Fruit fly (Drosophila melanogaster): ENCODE data around the gene CG8851.

The CG8851 gene

DNA sequence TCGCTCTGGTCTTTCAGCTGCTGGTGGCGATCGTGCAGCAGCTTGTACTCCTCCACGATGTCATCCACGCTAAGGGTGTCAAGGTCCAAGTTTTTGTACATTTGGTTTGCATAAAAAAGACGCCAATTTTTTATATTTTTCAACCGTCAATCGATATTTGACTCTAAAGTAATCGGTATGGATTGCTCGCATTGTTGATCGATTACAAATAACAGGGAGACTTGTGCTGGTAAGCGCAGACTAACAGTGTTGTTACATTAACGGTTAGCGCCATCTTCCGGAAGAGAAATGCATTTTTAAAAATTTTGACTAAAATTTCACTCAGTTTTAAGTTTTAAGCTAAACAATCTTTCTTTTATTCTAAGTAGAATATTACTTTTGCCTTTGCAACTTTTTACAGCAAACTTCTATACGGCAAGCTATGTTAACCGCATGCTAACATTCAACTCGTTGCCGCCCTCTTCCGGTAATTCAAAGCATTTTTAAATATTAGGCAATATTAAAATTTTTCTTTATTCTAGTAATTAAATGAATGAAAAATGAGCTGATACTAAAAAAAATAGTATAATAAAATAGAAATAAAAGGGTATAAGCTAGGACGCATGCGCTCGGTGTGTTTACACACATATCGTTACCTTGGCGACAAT is 10.8 kb downstream of the CG8851 start, which contains the start of the genes Spindly and IFT57:
Spindly (minus strand) TSS at position 132 of the 647 bp plus-strand sequence.
IFT57 (plus strand) TSS at position 604 of the 647 bp plus-strand sequence.
- TF ChIP-seq CG15710 (tag; optimal IDR thresholded peaks at IDR 0.05) (no peak), CG14655 (GFP tag; optimal IDR thresholded peaks at IDR 0.05) (no peak), CG10348 (GFP tag; IDR thresholded peaks at IDR 0.05) (no peak), CG9948 (tag; optimal IDR thresholded peaks at IDR 0.05) (no peak), Ets98B (GFP tag; IDR thresholded peaks at IDR 0.05) (no peak), CG12605 (GFP tag; IDR thresholded peaks at IDR 0.05) (no peak), EcR (GFP tag; optimal IDR thresholded peaks at IDR 0.05) (no peak), rn (GFP tag; IDR thresholded peaks at IDR 0.05) (no peak), Snoo (tag; optimal IDR thresholded peaks at IDR 0.05) (no peak), CG8301 (tag; optimal IDR thresholded peaks at IDR 0.05) (no peak), Pif1B (GFP tag; optimal IDR thresholded peaks at IDR 0.05) (no peak), D1 (tag; optimal IDR thresholded peaks at IDR 0.05) (no peak), CG34367 (tag; optimal IDR thresholded peaks at IDR 0.05) (no peak), CG4496 (GFP tag; IDR thresholded peaks at IDR 0.05) (no peak), Pif1A (GFP tag; optimal IDR thresholded peaks at IDR 0.05) (no peak), CG17806 (tag; optimal IDR thresholded peaks at IDR 0.05) (no peak), CG8159 (tag; optimal IDR thresholded peaks at IDR 0.05) (no peak), fd96Ca (GFP tag; IDR thresholded peaks at IDR 0.05) (no peak), CG13204 (GFP tag; optimal IDR thresholded peaks at IDR 0.05) (no peak)

- TF ChIP-seq CG15710 (tag; optimal IDR thresholded peaks at IDR 0.05) = peak; percentile 21
- no peak for TF ChIP-seq CG32121 (GFP tag; IDR thresholded peaks at IDR 0.05)
- TF ChIP-seq D1 (tag; optimal IDR thresholded peaks at IDR 0.05) = no peak
- peak; percentile 44 for TF ChIP-seq CG14655 (GFP tag; optimal IDR thresholded peaks at IDR 0.05)
- TF ChIP-seq CG9948 (tag; optimal IDR thresholded peaks at IDR 0.05) = peak; percentile 29
- 0 out of 2 replicates have a peak, but pooled peaks have one; percentile 15 for TF ChIP-seq CG12605 (GFP tag; IDR thresholded peaks at IDR 0.05)
- peak; percentile 61; the same call in 2 of the 3 replicates for TF ChIP-seq fd96Ca (GFP tag; IDR thresholded peaks at IDR 0.05)
- no peak for TF ChIP-seq CG10348 (GFP tag; IDR thresholded peaks at IDR 0.05)
- no peak for TF ChIP-seq rn (GFP tag; IDR thresholded peaks at IDR 0.05)
- TF ChIP-seq CG34367 (tag; optimal IDR thresholded peaks at IDR 0.05) = peak; percentile 23
- no peak for TF ChIP-seq Pif1B (GFP tag; optimal IDR thresholded peaks at IDR 0.05)
- TF ChIP-seq EcR (GFP tag; optimal IDR thresholded peaks at IDR 0.05) = no peak
- TF ChIP-seq CG8159 (tag; optimal IDR thresholded peaks at IDR 0.05) = peak; percentile 41
- peak; percentile 57; the same call in 2 of the 3 replicates for TF ChIP-seq CG4496 (GFP tag; IDR thresholded peaks at IDR 0.05)
- TF ChIP-seq Snoo (tag; optimal IDR thresholded peaks at IDR 0.05) = peak; percentile 10
- peak; percentile 22 for TF ChIP-seq CG17806 (tag; optimal IDR thresholded peaks at IDR 0.05)
- no peak for TF ChIP-seq Pif1A (GFP tag; optimal IDR thresholded peaks at IDR 0.05)
These were observed 13.6 kb downstream of the CG8851 start for dm6 chr2L:3532973-3533525.

- TF ChIP-seq gl (tag; optimal IDR thresholded peaks at IDR 0.05) (peak; percentile 47), CG17806 (tag; optimal IDR thresholded peaks at IDR 0.05) (peak; percentile 87), EcR (GFP tag; optimal IDR thresholded peaks at IDR 0.05) (peak; percentile 12), CG34367 (tag; optimal IDR thresholded peaks at IDR 0.05) (peak; percentile 85), CG32121 (GFP tag; IDR thresholded peaks at IDR 0.05) (peak; percentile 80), Pif1B (GFP tag; optimal IDR thresholded peaks at IDR 0.05) (peak; percentile 86), D1 (tag; optimal IDR thresholded peaks at IDR 0.05) (peak; percentile 12), Pif1A (GFP tag; optimal IDR thresholded peaks at IDR 0.05) (peak; percentile 90), CG12605 (GFP tag; IDR thresholded peaks at IDR 0.05) (peak; percentile 85), rn (GFP tag; IDR thresholded peaks at IDR 0.05) (peak; percentile 74), CG8301 (tag; optimal IDR thresholded peaks at IDR 0.05) (peak; percentile 82), CG4496 (GFP tag; IDR thresholded peaks at IDR 0.05) (peak; percentile 93), Ets98B (GFP tag; IDR thresholded peaks at IDR 0.05) (peak; percentile 85), fd96Ca (GFP tag; IDR thresholded peaks at IDR 0.05) (peak; percentile 89), CG9948 (tag; optimal IDR thresholded peaks at IDR 0.05) (peak; percentile 81), CG13204 (GFP tag; optimal IDR thresholded peaks at IDR 0.05) (peak; percentile 48), CG15710 (tag; optimal IDR thresholded peaks at IDR 0.05) (peak; percentile 90), CG8159 (tag; optimal IDR thresholded peaks at IDR 0.05) (peak; percentile 89), CG14655 (GFP tag; optimal IDR thresholded peaks at IDR 0.05) (peak; percentile 87), CG10348 (GFP tag; IDR thresholded peaks at IDR 0.05) (no peak), Snoo (tag; optimal IDR thresholded peaks at IDR 0.05) (peak; percentile 90)
These were observed 14.9 kb downstream of the CG8851 start for dm6 chr2L:3534227-3534842.

dm6 chr2L:3538564-3539411 is 19.3 kb downstream of the CG8851 start, which contains the start of gene drm:
TSS of gene drm (plus strand) at chr2L:3539247.
- TF ChIP-seq CG15710 (tag; optimal IDR thresholded peaks at IDR 0.05) = no peak
- TF ChIP-seq rn (GFP tag; IDR thresholded peaks at IDR 0.05) = 0 out of 2 replicates have a peak, but pooled peaks have one; percentile 29
- TF ChIP-seq Pif1B (GFP tag; optimal IDR thresholded peaks at IDR 0.05) = no peak
- TF ChIP-seq CG8301 (tag; optimal IDR thresholded peaks at IDR 0.05) = no peak
- peak; percentile 9 for TF ChIP-seq CG8159 (tag; optimal IDR thresholded peaks at IDR 0.05)
- no peak for TF ChIP-seq CG14655 (GFP tag; optimal IDR thresholded peaks at IDR 0.05)
- no peak for TF ChIP-seq CG34367 (tag; optimal IDR thresholded peaks at IDR 0.05)

Data from whole organism, pupa.